Worm (Caenorhabditis elegans) whole organism, L2 larva: ENCODE data around the gene nuo-5.

Experiments
- ZK546.5 ChIP-seq: sonication (generic microtip); optimal IDR thresholded peaks from 2 replicates; lab custom pipeline; 2017; ENCODE audit warnings: missing biosample characterization, missing genetic modification characterization
- zag-1 ChIP-seq: fragments of 150-350 bp; optimal IDR thresholded peaks from 2 replicates; lab custom pipeline; 2014; ENCODE audit warnings: missing biosample characterization, missing genetic modification characterization

DNA sequence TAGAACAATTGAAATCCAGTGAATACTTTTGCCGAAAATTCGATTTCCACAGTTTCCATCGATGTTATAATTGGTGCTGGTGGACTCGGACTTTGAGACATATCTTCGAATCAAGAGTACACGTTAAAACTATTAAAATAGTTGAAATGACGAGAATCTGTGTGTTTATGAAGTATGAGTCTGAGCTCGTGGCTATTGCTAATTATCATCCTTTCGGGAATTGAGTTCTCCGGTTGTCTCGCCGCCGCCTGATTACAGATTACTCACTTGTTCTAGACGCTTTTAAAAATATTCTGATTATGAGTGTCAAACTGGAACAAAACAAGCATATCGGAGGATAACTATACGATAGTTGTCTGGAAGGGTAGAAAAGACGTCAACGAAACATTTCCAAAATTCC, 39.4 kb downstream of the nuo-5 start, which contains the start of gene srg-56:
- TF ChIP-seq ZK546.5: no peak
- TF ChIP-seq zag-1: no peak
